Fruit fly (Drosophila melanogaster) whole organism, embryonic: ENCODE measurements around the gene Hrd3.

Source experiments
- B-H1 ChIP-seq: fragments of 200-800 bp; sonication (Bioruptor generic); IDR thresholded peaks from 3 replicates; pipeline ENCODE4 v1.3.6; 2022; ENCODE audit warnings: missing biosample characterization, missing genetic modification characterization
- BtbVII ChIP-seq: fragments of 200-800 bp; sonication (Bioruptor generic); optimal IDR thresholded peaks from 3 replicates; lab custom pipeline; 2017; ENCODE audit warnings: missing biosample characterization, mild to moderate bottlenecking, missing genetic modification characterization
- CG11456 ChIP-seq: fragments of 200-800 bp; sonication (Bioruptor generic); IDR thresholded peaks from 3 replicates; pipeline ENCODE4 v1.3.6; 2022; ENCODE audit warnings: missing biosample characterization, missing genetic modification characterization
- CG12071 ChIP-seq: fragments of 200-800 bp; sonication (Bioruptor generic); optimal IDR thresholded peaks from 3 replicates; lab custom pipeline; 2018; ENCODE audit warnings: missing biosample characterization, mild to moderate bottlenecking, missing genetic modification characterization
- CG13775 ChIP-seq: fragments of 200-800 bp; sonication (Bioruptor generic); optimal IDR thresholded peaks from 3 replicates; lab custom pipeline; 2017; ENCODE audit warnings: missing biosample characterization, mild to moderate bottlenecking, missing genetic modification characterization
- CG15269 ChIP-seq: fragments of 200-800 bp; sonication (Bioruptor generic); optimal IDR thresholded peaks from 2 replicates; lab custom pipeline; 2018; ENCODE audit warnings: missing biosample characterization, mild to moderate bottlenecking, missing genetic modification characterization, moderate library complexity
- CG16863 ChIP-seq: fragments of 200-800 bp; sonication (Bioruptor generic); optimal IDR thresholded peaks from 3 replicates; lab custom pipeline; 2016; ENCODE audit warnings: missing biosample characterization, missing genetic modification characterization
- CG1792 ChIP-seq: fragments of 200-800 bp; sonication (Bioruptor generic); optimal IDR thresholded peaks from 2 replicates; lab custom pipeline; 2016; ENCODE audit warnings: missing biosample characterization, missing genetic modification characterization
- CG1832 ChIP-seq: fragments of 200-800 bp; sonication (Bioruptor generic); optimal IDR thresholded peaks from 2 replicates; lab custom pipeline; 2017; ENCODE audit warnings: missing biosample characterization, mild to moderate bottlenecking, missing genetic modification characterization, inconsistent platforms
- CG18476 ChIP-seq: fragments of 200-800 bp; sonication (Bioruptor generic); optimal IDR thresholded peaks from 2 replicates; lab custom pipeline; 2016; ENCODE audit warnings: missing biosample characterization, mild to moderate bottlenecking, missing genetic modification characterization
- CG31224 ChIP-seq: fragments of 200-800 bp; sonication (Bioruptor generic); IDR thresholded peaks from 2 replicates; pipeline ENCODE4 v1.3.6; 2022; ENCODE audit warnings: missing biosample characterization, missing genetic modification characterization
- CG31388 ChIP-seq: fragments of 200-800 bp; sonication (Bioruptor generic); optimal IDR thresholded peaks from 2 replicates; lab custom pipeline; 2016; ENCODE audit warnings: missing biosample characterization, missing genetic modification characterization
- CG33557 ChIP-seq: fragments of 200-800 bp; sonication (Bioruptor generic); optimal IDR thresholded peaks from 2 replicates; lab custom pipeline; 2019; ENCODE audit warnings: missing biosample characterization, mild to moderate bottlenecking, missing genetic modification characterization, moderate library complexity
- CG3407 ChIP-seq: fragments of 200-800 bp; sonication (Bioruptor generic); optimal IDR thresholded peaks from 2 replicates; lab custom pipeline; 2018; ENCODE audit warnings: missing biosample characterization, mild to moderate bottlenecking, missing genetic modification characterization
- CG34422 ChIP-seq: fragments of 200-800 bp; sonication (Bioruptor generic); IDR thresholded peaks from 3 replicates; pipeline ENCODE4 v1.3.6; 2022; ENCODE audit warnings: missing biosample characterization, missing genetic modification characterization
- CG43689 ChIP-seq: fragments of 200-800 bp; sonication (Bioruptor generic); IDR thresholded peaks from 2 replicates; pipeline ENCODE4 v1.3.6; 2022; ENCODE audit warnings: missing biosample characterization, missing genetic modification characterization
- CG4730 ChIP-seq: fragments of 200-800 bp; sonication (Bioruptor generic); IDR thresholded peaks from 2 replicates; pipeline ENCODE4 v1.3.6; 2022; ENCODE audit warnings: missing biosample characterization, missing genetic modification characterization
- CG6854 ChIP-seq: fragments of 200-800 bp; sonication (Bioruptor generic); optimal IDR thresholded peaks from 3 replicates; lab custom pipeline; 2017; ENCODE audit warnings: missing biosample characterization, mild to moderate bottlenecking, missing genetic modification characterization
- CG7745 ChIP-seq: fragments of 200-800 bp; sonication (Bioruptor generic); optimal IDR thresholded peaks from 2 replicates; lab custom pipeline; 2018; ENCODE audit warnings: missing biosample characterization, mild to moderate bottlenecking, missing genetic modification characterization, moderate library complexity
- CG7928 ChIP-seq: fragments of 200-800 bp; sonication (Bioruptor generic); optimal IDR thresholded peaks from 2 replicates; lab custom pipeline; 2017; ENCODE audit warnings: missing biosample characterization, mild to moderate bottlenecking, missing genetic modification characterization
- CG8281 ChIP-seq: fragments of 200-800 bp; sonication (Bioruptor generic); optimal IDR thresholded peaks from 2 replicates; lab custom pipeline; 2018; ENCODE audit warnings: missing biosample characterization, mild to moderate bottlenecking, missing genetic modification characterization, moderate library complexity
- CG9727 ChIP-seq: fragments of 200-800 bp; sonication (Bioruptor generic); optimal IDR thresholded peaks from 3 replicates; lab custom pipeline; 2017; ENCODE audit warnings: missing biosample characterization, mild to moderate bottlenecking, missing genetic modification characterization
- CG9876 ChIP-seq: fragments of 200-800 bp; sonication (Bioruptor generic); optimal IDR thresholded peaks from 2 replicates; lab custom pipeline; 2016; ENCODE audit warnings: missing biosample characterization, missing genetic modification characterization
- Dad ChIP-seq: fragments of 200-800 bp; sonication (Bioruptor generic); optimal IDR thresholded peaks from 3 replicates; lab custom pipeline; 2016; ENCODE audit warnings: missing biosample characterization, missing genetic modification characterization
- Dp ChIP-seq: fragments of 200-800 bp; sonication (Bioruptor generic); optimal IDR thresholded peaks from 2 replicates; lab custom pipeline; 2018; ENCODE audit warnings: missing biosample characterization, mild to moderate bottlenecking, missing genetic modification characterization, moderate library complexity
- Fer2 ChIP-seq: fragments of 200-800 bp; sonication (Bioruptor generic); optimal IDR thresholded peaks from 2 replicates; lab custom pipeline; 2018; ENCODE audit warnings: missing biosample characterization, mild to moderate bottlenecking, missing genetic modification characterization, moderate library complexity
- Gug ChIP-seq: fragments of 200-800 bp; sonication (Bioruptor generic); IDR thresholded peaks from 4 replicates; pipeline ENCODE4 v1.3.6; 2022; ENCODE audit warnings: missing biosample characterization, missing genetic modification characterization
- H2.0 ChIP-seq: fragments of 200-800 bp; sonication (Bioruptor generic); IDR thresholded peaks from 2 replicates; pipeline ENCODE4 v1.3.6; 2022; ENCODE audit warnings: missing biosample characterization, missing genetic modification characterization
- Mad ChIP-seq: fragments of 200-800 bp; sonication (Bioruptor generic); optimal IDR thresholded peaks from 2 replicates; lab custom pipeline; 2016; ENCODE audit warnings: missing biosample characterization, missing genetic modification characterization
- Oli ChIP-seq: fragments of 200-800 bp; sonication (Bioruptor generic); optimal IDR thresholded peaks from 2 replicates; lab custom pipeline; 2018; ENCODE audit warnings: missing biosample characterization, mild to moderate bottlenecking, missing genetic modification characterization, moderate library complexity
- Poxn ChIP-seq: fragments of 200-800 bp; sonication (Bioruptor generic); IDR thresholded peaks from 2 replicates; pipeline ENCODE4 v1.3.6; 2022; ENCODE audit warnings: missing biosample characterization, missing genetic modification characterization
- Ptx1 ChIP-seq: fragments of 200-800 bp; sonication (Bioruptor generic); IDR thresholded peaks from 2 replicates; pipeline ENCODE4 v1.3.6; 2022; ENCODE audit warnings: missing biosample characterization, missing genetic modification characterization
- Rfx ChIP-seq: fragments of 200-800 bp; sonication (Bioruptor generic); IDR thresholded peaks from 2 replicates; pipeline ENCODE4 v1.3.6; 2022; ENCODE audit warnings: missing biosample characterization, missing genetic modification characterization
- Taf1 ChIP-seq: fragments of 200-800 bp; sonication (Bioruptor generic); IDR thresholded peaks from 2 replicates; pipeline ENCODE4 v1.3.6; 2022; ENCODE audit warnings: missing biosample characterization, missing genetic modification characterization
- ara ChIP-seq: fragments of 200-800 bp; sonication (Bioruptor generic); IDR thresholded peaks from 2 replicates; pipeline ENCODE4 v1.3.6; 2022; ENCODE audit warnings: missing biosample characterization, missing genetic modification characterization
- bcd ChIP-seq: fragments of 200-800 bp; sonication (Bioruptor generic); optimal IDR thresholded peaks from 2 replicates; lab custom pipeline; 2017; ENCODE audit warnings: missing biosample characterization, mild to moderate bottlenecking, missing genetic modification characterization
- ems ChIP-seq: fragments of 200-800 bp; sonication (Bioruptor generic); optimal IDR thresholded peaks from 3 replicates; lab custom pipeline; 2016; ENCODE audit warnings: missing biosample characterization, missing genetic modification characterization
- grau ChIP-seq: fragments of 200-800 bp; optimal IDR thresholded peaks from 3 replicates; lab custom pipeline; 2019; ENCODE audit warnings: missing biosample characterization, mild to moderate bottlenecking, missing genetic modification characterization, moderate library complexity
- grn ChIP-seq: fragments of 200-800 bp; sonication (Bioruptor generic); optimal IDR thresholded peaks from 3 replicates; lab custom pipeline; 2017; ENCODE audit warnings: missing biosample characterization, missing genetic modification characterization
- lov ChIP-seq, 2 experiments: fragments of 200-800 bp in 1 of 2; fragments of >200 bp in 1 of 2; sonication (Bioruptor generic) in 1 of 2; IDR thresholded peaks in 1 of 2; optimal IDR thresholded peaks in 1 of 2; 2 replicates in 1 of 2; 3 replicates in 1 of 2; pipeline versions ENCODE4 v1.3.6 to Lab custom; 2017 to 2022; ENCODE audit warnings: missing biosample characterization in 1 of 2, missing genetic modification characterization in 1 of 2
- maf-S ChIP-seq: fragments of 200-800 bp; sonication (Bioruptor generic); optimal IDR thresholded peaks from 2 replicates; lab custom pipeline; 2016; ENCODE audit warnings: missing biosample characterization, missing genetic modification characterization
- pan ChIP-seq, 4 experiments: fragments of >200 bp in 3 of 4; fragments of 200-800 bp in 1 of 4; sonication (Bioruptor generic) in 1 of 4; optimal IDR thresholded peaks in 3 of 4; IDR thresholded peaks in 1 of 4; 2 replicates each; pipeline versions ENCODE4 v1.3.6 to Lab custom; 2017 to 2022; ENCODE audit warnings: missing biosample characterization in 2 of 4, missing genetic modification characterization in 2 of 4, mixed read lengths in 1 of 4
- run ChIP-seq: fragments of 200-800 bp; sonication (Bioruptor generic); optimal IDR thresholded peaks from 3 replicates; lab custom pipeline; 2018; ENCODE audit warnings: missing biosample characterization, mild to moderate bottlenecking, missing genetic modification characterization
- slbo ChIP-seq: fragments of 200-800 bp; sonication (Bioruptor generic); IDR thresholded peaks from 2 replicates; pipeline ENCODE4 v1.3.6; 2022; ENCODE audit warnings: missing biosample characterization, missing genetic modification characterization
- slou ChIP-seq: fragments of 200-800 bp; sonication (Bioruptor generic); optimal IDR thresholded peaks from 3 replicates; lab custom pipeline; 2016; ENCODE audit warnings: missing biosample characterization, missing genetic modification characterization
- sr ChIP-seq: fragments of 200-800 bp; sonication (Bioruptor generic); IDR thresholded peaks from 3 replicates; pipeline ENCODE4 v1.3.6; 2022; ENCODE audit warnings: missing biosample characterization, missing genetic modification characterization
- tap ChIP-seq: fragments of 200-800 bp; optimal IDR thresholded peaks from 3 replicates; lab custom pipeline; 2019; ENCODE audit warnings: missing biosample characterization, mild to moderate bottlenecking, missing genetic modification characterization, moderate library complexity
- tgo ChIP-seq: fragments of 200-800 bp; sonication (Bioruptor generic); IDR thresholded peaks from 3 replicates; pipeline ENCODE4 v1.3.6; 2022; ENCODE audit warnings: missing biosample characterization, missing genetic modification characterization
- tio ChIP-seq: fragments of 200-800 bp; sonication (Bioruptor generic); optimal IDR thresholded peaks from 2 replicates; lab custom pipeline; 2017; ENCODE audit warnings: missing biosample characterization, missing genetic modification characterization, inconsistent platforms
- vfl ChIP-seq: fragments of 200-800 bp; sonication (Bioruptor generic); optimal IDR thresholded peaks from 2 replicates; lab custom pipeline; 2016; ENCODE audit warnings: missing biosample characterization, missing genetic modification characterization

Hrd3 gene

dm6 chr3R:23726740-23727139 lies 31.6 kb downstream of the Hrd3 start (continued):
- TF ChIP-seq CG4730 (peak; percentile 72), CG9727 (GFP tag; lab: Kevin White, UChicago) (peak; percentile 85), CG6854 (GFP tag; lab: Kevin White, UChicago) (peak; percentile 78), grn (no peak), Dp (GFP tag; lab: Kevin White, UChicago) (no peak), CG31224 (GFP tag; lab: Robert Waterston, UW) (peak; percentile 78), Oli (tag; lab: Kevin White, UChicago) (peak; percentile 76), tio (peak; percentile 61), tgo (GFP tag; lab: Robert Waterston, UW) (peak; percentile 82), CG31388 (GFP tag; lab: Kevin White, UChicago) (no peak), CG15269 (peak; percentile 84), ara (GFP tag; lab: Robert Waterston, UW) (0 out of 2 replicates have a peak, but pooled peaks have one; percentile 35), Gug (GFP tag; lab: Robert Waterston, UW) (peak; percentile 51; the same call in 2 of the 4 replicates), BtbVII (GFP tag; lab: Kevin White, UChicago) (peak; percentile 83), Ptx1 (peak; percentile 86), Fer2 (tag; lab: Kevin White, UChicago) (peak; percentile 45), CG3407 (no peak), CG1792 (GFP tag; lab: Kevin White, UChicago) (peak; percentile 41), CG7928 (GFP tag; lab: Kevin White, UChicago) (peak; percentile 55), Dad (GFP tag; lab: Kevin White, UChicago) (peak; percentile 42), CG1832 (no peak), CG16863 (GFP tag; lab: Kevin White, UChicago) (peak; percentile 50), pan (optimal IDR thresholded peaks at IDR 0.05; lab: Kevin White, UChicago) (no peak), pan (GFP tag; optimal IDR thresholded peaks at IDR 0.05 in 1 of 2, IDR thresholded peaks at IDR 0.05 in 1 of 2) (peak in 1 of 2 experiments; percentile 88), Mad (peak; percentile 49), CG7745 (no peak), run (tag; lab: Kevin White, UChicago) (peak; percentile 60), bcd (GFP tag; lab: Kevin White, UChicago) (peak; percentile 82), CG33557 (GFP tag; lab: Kevin White, UChicago) (no peak), H2.0 (GFP tag; lab: Robert Waterston, UW) (peak; percentile 80), CG18476 (GFP tag; lab: Kevin White, UChicago) (peak; percentile 65), CG34422 (GFP tag; lab: Robert Waterston, UW) (no peak; the same call in 2 of the 3 replicates), slbo (GFP tag; lab: Robert Waterston, UW) (peak; percentile 92), maf-S (GFP tag; lab: Kevin White, UChicago) (peak; percentile 73), CG12071 (peak; percentile 60), Rfx (GFP tag; lab: Robert Waterston, UW) (peak; percentile 91), CG13775 (GFP tag; lab: Kevin White, UChicago) (peak; percentile 81), Taf1 (GFP tag; lab: Robert Waterston, UW) (peak; percentile 70; the same call in 1 of the 2 replicates), sr (GFP tag; lab: Robert Waterston, UW) (peak; percentile 19; the same call in 1 of the 3 replicates), B-H1 (GFP tag; lab: Robert Waterston, UW) (peak; percentile 67), ems (GFP tag; lab: Kevin White, UChicago) (peak; percentile 64), grau (tag; lab: Kevin White, UChicago) (peak; percentile 87), CG9876 (peak; percentile 1), Poxn (GFP tag; lab: Robert Waterston, UW) (no peak; the same call in 1 of the 2 replicates), CG8281 (tag; lab: Kevin White, UChicago) (peak; percentile 10), lov (optimal IDR thresholded peaks at IDR 0.05; lab: Kevin White, UChicago) (no peak), lov (GFP tag; IDR thresholded peaks at IDR 0.05; lab: Robert Waterston, UW) (no peak), CG11456 (GFP tag; lab: Robert Waterston, UW) (peak; percentile 75; the same call in 2 of the 3 replicates), vfl (GFP tag; lab: Kevin White, UChicago) (peak; percentile 81), tap (tag; lab: Kevin White, UChicago) (peak; percentile 63), slou (GFP tag; lab: Kevin White, UChicago) (peak; percentile 71), CG43689 (GFP tag; lab: Robert Waterston, UW) (peak; percentile 40; the same call in 1 of the 2 replicates)
